Worm (Caenorhabditis elegans): ENCODE data around the gene ceph-41.

DNA sequence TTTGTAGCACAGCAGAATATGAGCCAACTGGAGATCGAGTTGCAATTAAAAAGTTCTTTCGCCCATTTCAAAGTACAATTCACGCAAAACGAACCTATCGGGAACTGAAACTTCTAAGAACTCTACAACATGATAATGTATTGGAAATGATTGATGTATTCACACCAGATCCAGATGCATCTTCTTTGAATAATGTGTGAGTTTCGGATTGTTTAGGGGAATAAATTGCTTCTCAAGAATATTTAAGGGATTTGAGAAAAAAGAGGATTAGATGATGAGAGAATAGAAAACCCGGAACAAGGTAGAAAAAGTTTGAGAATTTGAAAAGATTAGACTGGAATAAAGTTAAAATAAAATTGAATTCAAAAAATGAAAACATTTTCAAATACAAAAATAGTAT is 17.3 kb downstream of the ceph-41 start:
- TF ChIP-seq egl-27 (tag; optimal IDR thresholded peaks at IDR 0.05) = no peak
- TF ChIP-seq lin-13 (GFP tag; optimal IDR thresholded peaks at IDR 0.05) = no peak
- no peak for TF ChIP-seq mdl-1 (tag; optimal IDR thresholded peaks at IDR 0.05)
- TF ChIP-seq nhr-6 (tag; optimal IDR thresholded peaks at IDR 0.05) = no peak
- no peak for TF ChIP-seq snpc-4 (tag; optimal IDR thresholded peaks at IDR 0.05)
- TF ChIP-seq peb-1 (tag; optimal IDR thresholded peaks at IDR 0.05) = no peak
- TF ChIP-seq skn-1 (tag; optimal IDR thresholded peaks at IDR 0.05) = no peak
- TF ChIP-seq mab-5 (tag; optimal IDR thresholded peaks at IDR 0.05) = no peak
- TF ChIP-seq sma-3 (GFP tag; optimal IDR thresholded peaks at IDR 0.05) = no peak
- TF ChIP-seq nhr-23 (tag; optimal IDR thresholded peaks at IDR 0.05) = no peak
- no peak for TF ChIP-seq ceh-16 (tag; optimal IDR thresholded peaks at IDR 0.05)
- no peak for TF ChIP-seq nhr-12 (tag; optimal IDR thresholded peaks at IDR 0.05)
